Worm (Caenorhabditis elegans) whole organism, young adult: ENCODE results near the gene rrp-8.
A peak's percentile ranks its signal among the peaks of the same experiment; 100 is the strongest.

Experiments used
- B0261.1 ChIP-seq: sonication (generic microtip); optimal IDR thresholded peaks from 2 replicates; lab custom pipeline; 2016; ENCODE audit warnings: mild to moderate bottlenecking, missing genetic modification characterization, moderate library complexity, missing compliant biosample characterization
- C06A6.2 ChIP-seq: fragments of 200-800 bp; sonication (Bioruptor generic); conservative IDR thresholded peaks from 2 replicates; pipeline ENCODE4 v1.3.6; 2022; ENCODE audit warnings: missing genetic modification characterization, missing compliant biosample characterization
- F10E7.11 ChIP-seq: sonication (generic microtip); optimal IDR thresholded peaks from 2 replicates; lab custom pipeline; 2017; ENCODE audit warnings: mild to moderate bottlenecking, missing genetic modification characterization, moderate library complexity, missing compliant biosample characterization
- F22D6.2 ChIP-seq: sonication (generic microtip); optimal IDR thresholded peaks from 2 replicates; lab custom pipeline; 2016; ENCODE audit warnings: mild to moderate bottlenecking, missing genetic modification characterization, missing compliant biosample characterization
- F49E8.2 ChIP-seq: sonication (generic microtip); optimal IDR thresholded peaks from 3 replicates; lab custom pipeline; 2017; ENCODE audit warnings: missing genetic modification characterization, mild to moderate bottlenecking, missing compliant biosample characterization, antibody characterized with exemption, moderate library complexity; ENCODE audit not compliant: insufficient read depth
- F52B5.7 ChIP-seq: sonication (generic microtip); optimal IDR thresholded peaks from 2 replicates; lab custom pipeline; 2016; ENCODE audit warnings: mild to moderate bottlenecking, missing genetic modification characterization, missing compliant biosample characterization
- F57A8.1 ChIP-seq: fragments of 200-800 bp; sonication (Bioruptor generic); optimal IDR thresholded peaks from 2 replicates; lab custom pipeline; 2018; ENCODE audit warnings: mild to moderate bottlenecking, missing genetic modification characterization, moderate library complexity, missing compliant biosample characterization
- T07F8.4 ChIP-seq: sonication (generic microtip); optimal IDR thresholded peaks from 2 replicates; lab custom pipeline; 2016; ENCODE audit warnings: mild to moderate bottlenecking, missing genetic modification characterization, moderate library complexity, missing compliant biosample characterization
- T26A5.8 ChIP-seq: sonication (generic microtip); optimal IDR thresholded peaks from 2 replicates; lab custom pipeline; 2016; ENCODE audit warnings: missing genetic modification characterization, missing compliant biosample characterization
- Y53G8AR.9 ChIP-seq: fragments of 200-800 bp; sonication (Bioruptor generic); conservative IDR thresholded peaks from 2 replicates; pipeline ENCODE4 v1.3.6; 2022; ENCODE audit warnings: missing genetic modification reagents, missing genetic modification characterization, missing compliant biosample characterization
- Y79H2A.3 ChIP-seq: fragments of 200-800 bp; sonication (Bioruptor generic); conservative IDR thresholded peaks from 2 replicates; pipeline ENCODE4 v1.3.6; 2022; ENCODE audit warnings: missing genetic modification reagents, missing genetic modification characterization, missing compliant biosample characterization
- ZK185.1 ChIP-seq: sonication (generic microtip); optimal IDR thresholded peaks from 2 replicates; lab custom pipeline; 2016; ENCODE audit warnings: mild to moderate bottlenecking, missing genetic modification characterization, missing compliant biosample characterization; ENCODE audit not compliant: poor library complexity, severe bottlenecking
- atf-7 ChIP-seq: sonication (generic microtip); optimal IDR thresholded peaks from 2 replicates; lab custom pipeline; 2017; ENCODE audit warnings: mild to moderate bottlenecking, missing genetic modification characterization, missing compliant biosample characterization
- athp-1 ChIP-seq: sonication (generic microtip); optimal IDR thresholded peaks from 2 replicates; lab custom pipeline; 2017; ENCODE audit warnings: mild to moderate bottlenecking, missing genetic modification characterization, missing compliant biosample characterization
- attf-3 ChIP-seq: fragments of 200-800 bp; sonication (Bioruptor generic); conservative IDR thresholded peaks from 2 replicates; pipeline ENCODE4 v1.3.6; 2022; ENCODE audit warnings: missing genetic modification reagents, missing genetic modification characterization, missing compliant biosample characterization
- attf-5 ChIP-seq: fragments of 200-800 bp; sonication (Bioruptor generic); optimal IDR thresholded peaks from 2 replicates; lab custom pipeline; 2018; ENCODE audit warnings: mild to moderate bottlenecking, missing genetic modification characterization, missing compliant biosample characterization
- bed-2 ChIP-seq: fragments of 200-800 bp; sonication (Bioruptor generic); IDR thresholded peaks from 2 replicates; pipeline ENCODE4 v1.3.6; 2022; ENCODE audit warnings: missing genetic modification reagents, missing genetic modification characterization, missing compliant biosample characterization
- cebp-1 ChIP-seq, 2 experiments: fragments of 200-800 bp in 1 of 2; sonication (Bioruptor generic) in 1 of 2; sonication (generic microtip) in 1 of 2; IDR thresholded peaks in 1 of 2; optimal IDR thresholded peaks in 1 of 2; 2 replicates each; pipeline versions ENCODE4 v1.3.6 to Lab custom; 2017 to 2022; ENCODE audit warnings: missing compliant biosample characterization in 2 of 2, missing genetic modification characterization in 2 of 2, mild to moderate bottlenecking in 1 of 2, missing genetic modification reagents in 1 of 2, moderate library complexity in 1 of 2
- cebp-2 ChIP-seq: fragments of 200-800 bp; sonication (Bioruptor generic); IDR thresholded peaks from 2 replicates; pipeline ENCODE4 v1.3.6; 2022; ENCODE audit warnings: missing genetic modification characterization, missing compliant biosample characterization
- ceh-58 ChIP-seq: fragments of 200-800 bp; sonication (Bioruptor generic); IDR thresholded peaks from 2 replicates; pipeline ENCODE4 v1.3.6; 2022; ENCODE audit warnings: missing genetic modification characterization, missing compliant biosample characterization
- die-1 ChIP-seq: sonication (generic microtip); optimal IDR thresholded peaks from 2 replicates; lab custom pipeline; 2016; ENCODE audit warnings: missing genotype, mild to moderate bottlenecking, missing genetic modification characterization, missing compliant biosample characterization
- dpff-1 ChIP-seq: sonication (generic microtip); optimal IDR thresholded peaks from 2 replicates; lab custom pipeline; 2017; ENCODE audit warnings: mild to moderate bottlenecking, missing genetic modification characterization, missing compliant biosample characterization
- egrh-3 ChIP-seq: fragments of 200-800 bp; sonication (Bioruptor generic); IDR thresholded peaks from 2 replicates; pipeline ENCODE4 v1.3.6; 2022; ENCODE audit warnings: missing genetic modification reagents, missing genetic modification characterization, missing compliant biosample characterization
- ets-4 ChIP-seq: fragments of 200-800 bp; sonication (Bioruptor generic); optimal IDR thresholded peaks from 2 replicates; lab custom pipeline; 2018; ENCODE audit warnings: mild to moderate bottlenecking, missing genetic modification characterization, missing compliant biosample characterization
- him-1 ChIP-seq: sonication (generic microtip); optimal IDR thresholded peaks from 2 replicates; lab custom pipeline; 2016; ENCODE audit warnings: missing genotype, missing genetic modification reagents, missing genetic modification characterization, missing compliant biosample characterization
- hmg-1.2 ChIP-seq: fragments of 200-800 bp; sonication (Bioruptor generic); IDR thresholded peaks from 2 replicates; pipeline ENCODE4 v1.3.6; 2022; ENCODE audit warnings: missing genetic modification reagents, missing genetic modification characterization, missing compliant biosample characterization
- hrde-1 ChIP-seq: sonication (generic microtip); optimal IDR thresholded peaks from 2 replicates; lab custom pipeline; 2016; ENCODE audit warnings: missing genetic modification characterization, mild to moderate bottlenecking, missing compliant biosample characterization, moderate library complexity, missing genotype, missing genetic modification reagents, borderline replicate concordance
- hsf-1 ChIP-seq: fragments of 200-800 bp; sonication (Bioruptor generic); IDR thresholded peaks from 2 replicates; pipeline ENCODE4 v1.3.6; 2022; ENCODE audit warnings: missing genetic modification reagents, missing genetic modification characterization, missing compliant biosample characterization
- lin-35 ChIP-seq, 3 experiments: fragments of 150-350 bp in 2 of 3; sonication (generic microtip) in 1 of 3; optimal IDR thresholded peaks; 2 replicates each; lab custom pipeline; 2014 to 2018; ENCODE audit warnings: missing biosample characterization in 3 of 3, missing genetic modification characterization in 3 of 3, missing genetic modification reagents in 3 of 3
- lir-1 ChIP-seq: fragments of 200-800 bp; sonication (Bioruptor generic); conservative IDR thresholded peaks from 2 replicates; pipeline ENCODE4 v1.3.6; 2022; ENCODE audit warnings: missing genetic modification reagents, missing genetic modification characterization, missing compliant biosample characterization
- lsy-27 ChIP-seq: sonication (generic microtip); optimal IDR thresholded peaks from 2 replicates; lab custom pipeline; 2017; ENCODE audit warnings: missing genetic modification characterization, mild to moderate bottlenecking, missing compliant biosample characterization, antibody characterized with exemption, missing genotype, borderline replicate concordance; ENCODE audit not compliant: insufficient read depth
- madf-3 ChIP-seq: fragments of 200-800 bp; sonication (Bioruptor generic); IDR thresholded peaks from 2 replicates; pipeline ENCODE4 v1.3.6; 2022; ENCODE audit warnings: missing genetic modification reagents, missing genetic modification characterization, missing compliant biosample characterization
- mcd-1 ChIP-seq: fragments of 200-800 bp; sonication (Bioruptor generic); IDR thresholded peaks from 2 replicates; pipeline ENCODE4 v1.3.6; 2022; ENCODE audit warnings: missing genetic modification reagents, missing genetic modification characterization, missing compliant biosample characterization
- mes-4 ChIP-seq: sonication (generic microtip); optimal IDR thresholded peaks from 2 replicates; lab custom pipeline; 2016; ENCODE audit warnings: missing genotype, missing genetic modification characterization, missing compliant biosample characterization
- nfya-2 ChIP-seq: fragments of 200-800 bp; sonication (Bioruptor generic); IDR thresholded peaks from 2 replicates; pipeline ENCODE4 v1.3.6; 2022; ENCODE audit warnings: missing genetic modification reagents, missing genetic modification characterization, missing compliant biosample characterization
- nhr-179 ChIP-seq: sonication (generic microtip); optimal IDR thresholded peaks from 2 replicates; lab custom pipeline; 2016; ENCODE audit warnings: mild to moderate bottlenecking, missing genetic modification characterization, missing compliant biosample characterization
- nhr-80 ChIP-seq: sonication (generic microtip); optimal IDR thresholded peaks from 2 replicates; lab custom pipeline; 2016; ENCODE audit warnings: missing genetic modification characterization, missing compliant biosample characterization
- sdz-38 ChIP-seq: sonication (generic microtip); optimal IDR thresholded peaks from 2 replicates; lab custom pipeline; 2016; ENCODE audit warnings: missing genotype, missing genetic modification characterization, missing compliant biosample characterization
- sea-2 ChIP-seq: fragments of 200-800 bp; sonication (Bioruptor generic); IDR thresholded peaks from 2 replicates; pipeline ENCODE4 v1.3.6; 2022; ENCODE audit warnings: missing genetic modification characterization, missing compliant biosample characterization
- somi-1 ChIP-seq: fragments of 200-800 bp; sonication (Bioruptor generic); optimal IDR thresholded peaks from 2 replicates; lab custom pipeline; 2018; ENCODE audit warnings: mild to moderate bottlenecking, missing genetic modification characterization, missing compliant biosample characterization
- sptf-2 ChIP-seq: fragments of 200-800 bp; sonication (Bioruptor generic); optimal IDR thresholded peaks from 2 replicates; lab custom pipeline; 2018; ENCODE audit warnings: mild to moderate bottlenecking, missing genetic modification characterization, missing compliant biosample characterization
- ztf-22 ChIP-seq: fragments of 200-800 bp; sonication (Bioruptor generic); optimal IDR thresholded peaks from 2 replicates; lab custom pipeline; 2018; ENCODE audit warnings: mild to moderate bottlenecking, missing genetic modification characterization, moderate library complexity, missing compliant biosample characterization

Gene rrp-8

DNA sequence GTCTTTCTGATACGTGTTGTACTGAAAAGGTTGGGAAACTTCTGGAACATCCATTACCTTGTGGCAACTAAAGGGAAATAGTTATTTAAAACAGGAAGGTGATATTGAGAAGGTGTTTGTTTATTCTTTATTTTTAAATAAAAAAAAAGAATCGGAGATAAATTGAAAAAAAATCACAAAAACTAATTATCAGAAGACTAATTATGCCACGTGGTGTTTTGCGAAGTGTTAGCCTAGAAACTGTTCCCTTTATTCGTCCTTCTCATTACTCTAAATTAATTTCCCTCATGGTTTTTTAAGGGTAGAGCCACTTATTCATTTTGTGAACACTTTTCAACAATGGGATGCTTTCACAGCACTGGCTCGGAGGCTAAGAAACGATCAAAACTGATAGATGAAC is 5.0 kb downstream of the rrp-8 start, which contains the start of gene gpa-4:
gpa-4 (plus strand) TSS at position 301 of the 400 bp plus-strand sequence.
- TF ChIP-seq him-1 (tag; lab: Kevin White, UChicago) = no peak
- TF ChIP-seq atf-7 (tag; lab: Kevin White, UChicago) = no peak
- no peak for TF ChIP-seq B0261.1 (tag; lab: Kevin White, UChicago)
- no peak for TF ChIP-seq C06A6.2 (GFP tag; lab: Robert Waterston, UW)
- TF ChIP-seq sptf-2 (GFP tag; lab: Kevin White, UChicago) = no peak
- no peak for TF ChIP-seq Y53G8AR.9
- TF ChIP-seq sea-2 (GFP tag; lab: Robert Waterston, UW) = no peak
- no peak for TF ChIP-seq madf-3
- TF ChIP-seq dpff-1 (tag; lab: Kevin White, UChicago) = no peak
- no peak for TF ChIP-seq ets-4 (GFP tag; lab: Kevin White, UChicago)
- no peak for TF ChIP-seq nhr-179 (tag; lab: Kevin White, UChicago)
- TF ChIP-seq, all 124 proteins: peak for 0

DNA sequence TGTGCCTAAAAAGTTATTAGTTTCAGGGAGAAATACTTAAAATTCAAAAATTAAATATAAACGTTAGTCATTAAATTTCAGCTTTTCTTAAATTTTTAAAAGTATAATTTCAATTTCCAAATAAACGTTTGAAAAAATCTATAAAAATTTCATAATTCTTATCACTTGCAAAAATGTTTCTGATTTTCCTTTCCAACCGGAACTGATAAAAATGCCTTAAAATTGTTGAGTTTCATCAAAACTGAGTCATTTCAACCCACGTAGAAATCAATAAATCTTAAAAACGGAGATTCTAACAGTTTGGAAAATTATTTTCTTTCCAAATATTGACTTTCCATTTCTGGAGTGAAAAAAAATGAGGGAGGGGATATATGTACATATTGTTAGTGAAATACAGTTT is 12.5 kb downstream of the rrp-8 start:
- TF ChIP-seq F49E8.2 (tag; lab: Kevin White, UChicago) (no peak), T26A5.8 (tag; lab: Kevin White, UChicago) (no peak), nhr-80 (peak; percentile 19), T07F8.4 (tag; lab: Kevin White, UChicago) (no peak), F10E7.11 (tag; lab: Kevin White, UChicago) (no peak)

DNA sequence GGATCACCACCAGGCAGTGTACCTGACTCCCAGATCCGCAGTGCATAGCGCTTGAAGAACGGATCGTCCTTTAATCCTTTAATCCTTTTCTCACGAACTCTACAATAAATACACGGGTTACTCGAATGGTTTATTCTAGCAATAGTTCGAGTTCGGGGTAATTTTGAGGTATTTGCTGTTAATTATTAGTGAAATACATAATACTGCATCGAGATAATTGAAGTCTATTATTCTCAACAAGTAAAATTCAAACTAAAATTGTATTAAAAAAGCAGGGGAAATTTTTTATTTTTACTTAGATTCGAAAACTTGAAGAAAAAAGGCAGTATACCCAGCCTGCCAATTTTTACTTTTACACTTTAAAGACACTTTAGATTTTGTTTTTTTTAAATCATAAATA is 13.6 kb downstream of the rrp-8 start, which contains the start of gene kgb-1:
kgb-1 (minus strand) TSS at position 101 of the 400 bp plus-strand sequence.
- TF ChIP-seq ZK185.1 (tag; lab: Kevin White, UChicago) = no peak
- no peak for TF ChIP-seq athp-1 (tag; lab: Kevin White, UChicago)
- no peak for TF ChIP-seq nfya-2 (GFP tag; lab: Robert Waterston, UW)
- no peak for TF ChIP-seq hsf-1 (GFP tag; lab: Robert Waterston, UW)
- TF ChIP-seq cebp-2 (GFP tag; lab: Robert Waterston, UW) = no peak
- no peak for TF ChIP-seq mcd-1 (GFP tag; lab: Robert Waterston, UW)
- no peak for TF ChIP-seq T07F8.4 (tag; lab: Kevin White, UChicago)
- TF ChIP-seq attf-3 (GFP tag; lab: Robert Waterston, UW) = no peak

DNA sequence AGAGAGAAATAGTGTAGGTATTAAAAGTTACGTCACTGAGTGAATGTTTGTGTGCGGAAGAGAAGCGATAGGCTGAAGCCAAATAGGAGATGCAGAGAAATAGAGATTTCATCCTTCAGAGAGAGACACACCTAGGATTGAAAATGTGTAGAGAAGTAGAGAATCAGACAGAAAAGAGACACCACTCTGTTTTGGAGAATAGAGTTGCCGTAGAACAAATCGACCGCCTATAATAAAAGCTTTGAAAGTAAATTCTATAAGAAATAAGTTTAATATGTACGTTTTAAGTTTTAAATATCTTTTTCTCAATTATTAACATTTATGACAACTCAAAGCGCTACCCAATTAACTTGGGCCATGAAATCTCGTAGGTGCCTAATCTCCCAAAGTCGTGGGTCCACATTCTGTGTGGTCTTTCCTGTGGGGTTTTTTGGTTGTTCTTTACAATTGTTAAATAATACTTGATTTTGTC is 14.1 kb downstream of the rrp-8 start, which contains the start of gene T07A9.12:
T07A9.12 (plus strand) TSS at position 448 of the 472 bp plus-strand sequence.
- no peak for TF ChIP-seq sdz-38 (tag; lab: Kevin White, UChicago)
- no peak for TF ChIP-seq ceh-58 (GFP tag; lab: Robert Waterston, UW)
- TF ChIP-seq hmg-1.2 (GFP tag; lab: Robert Waterston, UW) = peak; percentile 93
- TF ChIP-seq lsy-27 (tag; lab: Kevin White, UChicago) = no peak
- peak; percentile 45 for TF ChIP-seq nhr-80
- no peak for TF ChIP-seq ztf-22 (GFP tag; lab: Kevin White, UChicago)
- no peak for TF ChIP-seq F57A8.1
- TF ChIP-seq cebp-1 (GFP tag; IDR thresholded peaks at IDR 0.05; lab: Robert Waterston, UW) = no peak
- peak; percentile 67 for TF ChIP-seq cebp-1 (tag; optimal IDR thresholded peaks at IDR 0.05; lab: Kevin White, UChicago)
- TF ChIP-seq F22D6.2 (tag; lab: Kevin White, UChicago) = no peak
- no peak for TF ChIP-seq die-1 (tag; lab: Kevin White, UChicago)
- no peak for TF ChIP-seq Y79H2A.3 (GFP tag; lab: Robert Waterston, UW)
- no peak for TF ChIP-seq C06A6.2 (GFP tag; lab: Robert Waterston, UW)
- peak; percentile 21; the same call in 1 of the 2 replicates for TF ChIP-seq egrh-3 (GFP tag; lab: Robert Waterston, UW)
- no peak for TF ChIP-seq lir-1 (GFP tag; lab: Robert Waterston, UW)
- TF ChIP-seq bed-2 (GFP tag; lab: Robert Waterston, UW) = no peak
- no peak for TF ChIP-seq mes-4 (tag; lab: Kevin White, UChicago)
- no peak for TF ChIP-seq F52B5.7
- peak; percentile 45 for TF ChIP-seq mcd-1 (GFP tag; lab: Robert Waterston, UW)
- TF ChIP-seq T26A5.8 (tag; lab: Kevin White, UChicago) = no peak
- TF ChIP-seq hrde-1 (tag; lab: Kevin White, UChicago) = no peak
- TF ChIP-seq somi-1 = no peak
- peak; percentile 83 for TF ChIP-seq attf-5 (GFP tag; lab: Kevin White, UChicago)
- peak in 1 of 3 experiments; percentile 39 for TF ChIP-seq lin-35 (GFP tag; optimal IDR thresholded peaks at IDR 0.05; lab: Kevin White, UChicago)
